Worm (Caenorhabditis elegans) whole organism, L1 larva: ENCODE measurements around the gene tnt-4.
A peak's percentile ranks its signal among the peaks of the same experiment; 100 is the strongest.

Source experiments
- C04F5.9 ChIP-seq: sonication (generic microtip); optimal IDR thresholded peaks from 2 replicates; lab custom pipeline; 2016; ENCODE audit warnings: missing genetic modification characterization, missing compliant biosample characterization
- C16A3.4 ChIP-seq: fragments of 150-350 bp; optimal IDR thresholded peaks from 2 replicates; lab custom pipeline; 2014; ENCODE audit warnings: missing biosample characterization, missing genetic modification characterization
- C34B4.2 ChIP-seq: sonication (generic microtip); optimal IDR thresholded peaks from 2 replicates; lab custom pipeline; 2017; ENCODE audit warnings: mild to moderate bottlenecking, missing genetic modification characterization, missing compliant biosample characterization
- alr-1 ChIP-seq: fragments of 200-800 bp; sonication (Bioruptor generic); optimal IDR thresholded peaks from 2 replicates; lab custom pipeline; 2018; ENCODE audit warnings: borderline replicate concordance, mild to moderate bottlenecking, missing genetic modification characterization, missing compliant biosample characterization
- ama-1 ChIP-seq: fragments of 150-350 bp; optimal IDR thresholded peaks from 2 replicates; lab custom pipeline; 2014
- blmp-1 ChIP-seq: fragments of 150-350 bp; optimal IDR thresholded peaks from 2 replicates; lab custom pipeline; 2014; ENCODE audit warnings: missing biosample characterization, missing genetic modification characterization
- ceh-8 ChIP-seq: fragments of 200-800 bp; sonication (Bioruptor generic); optimal IDR thresholded peaks from 2 replicates; lab custom pipeline; 2018; ENCODE audit warnings: mild to moderate bottlenecking, missing genetic modification characterization, moderate library complexity, missing compliant biosample characterization
- ceh-88 ChIP-seq: fragments of 200-800 bp; sonication (Bioruptor generic); IDR thresholded peaks from 2 replicates; pipeline ENCODE4 v1.3.6; 2022; ENCODE audit warnings: missing genetic modification characterization, missing compliant biosample characterization
- dpl-1 ChIP-seq, 3 experiments: fragments of 150-350 bp in 2 of 3; sonication (generic microtip) in 1 of 3; optimal IDR thresholded peaks; 2 replicates each; lab custom pipeline; 2014 to 2017; ENCODE audit warnings: missing biosample characterization in 3 of 3, missing genetic modification characterization in 3 of 3, missing genetic modification reagents in 3 of 3
- efl-3 ChIP-seq: fragments of 200-800 bp; sonication (Bioruptor generic); optimal IDR thresholded peaks from 2 replicates; lab custom pipeline; 2018; ENCODE audit warnings: mild to moderate bottlenecking, missing genetic modification characterization, missing compliant biosample characterization
- elt-2 ChIP-seq: sonication (generic microtip); optimal IDR thresholded peaks from 2 replicates; lab custom pipeline; 2016; ENCODE audit warnings: missing genetic modification characterization, mild to moderate bottlenecking, inconsistent platforms, missing compliant biosample characterization, missing genetic modification reagents
- elt-3 ChIP-seq, 6 experiments: fragments of 150-350 bp in 1 of 6; sonication (generic microtip); optimal IDR thresholded peaks; 2 replicates each; lab custom pipeline; 2017 to 2018; ENCODE audit warnings: missing biosample characterization in 6 of 6, missing genetic modification characterization in 6 of 6, inconsistent platforms in 1 of 6
- ets-5 ChIP-seq: fragments of 200-800 bp; sonication (Bioruptor generic); IDR thresholded peaks from 2 replicates; pipeline ENCODE4 v1.3.6; 2022; ENCODE audit warnings: missing genetic modification characterization, missing compliant biosample characterization
- fkh-10 ChIP-seq: sonication (generic microtip); optimal IDR thresholded peaks from 2 replicates; lab custom pipeline; 2017; ENCODE audit warnings: missing biosample characterization, missing genetic modification reagents, missing genetic modification characterization
- grh-1 ChIP-seq: fragments of 200-800 bp; sonication (Bioruptor generic); IDR thresholded peaks from 2 replicates; pipeline ENCODE4 v1.3.6; 2022; ENCODE audit warnings: missing genetic modification reagents, missing genetic modification characterization, missing compliant biosample characterization
- hlh-4 ChIP-seq: sonication (generic microtip); optimal IDR thresholded peaks from 2 replicates; lab custom pipeline; 2016; ENCODE audit warnings: mild to moderate bottlenecking, missing genetic modification characterization, missing compliant biosample characterization
- hpl-2 ChIP-seq: fragments of 150-350 bp; optimal IDR thresholded peaks from 2 replicates; lab custom pipeline; 2014; ENCODE audit warnings: missing biosample characterization, missing genetic modification reagents, missing genetic modification characterization
- irx-1 ChIP-seq: sonication (generic microtip); optimal IDR thresholded peaks from 2 replicates; lab custom pipeline; 2016; ENCODE audit warnings: missing genetic modification characterization, missing compliant biosample characterization
- lin-13 ChIP-seq: fragments of 150-350 bp; optimal IDR thresholded peaks from 2 replicates; lab custom pipeline; 2014; ENCODE audit warnings: missing biosample characterization, missing genetic modification reagents, missing genetic modification characterization
- lin-14 ChIP-seq: fragments of 200-800 bp; sonication (Bioruptor generic); optimal IDR thresholded peaks from 2 replicates; lab custom pipeline; 2018; ENCODE audit warnings: mild to moderate bottlenecking, missing genetic modification characterization, moderate library complexity, missing compliant biosample characterization
- lin-15B ChIP-seq: fragments of 150-350 bp; sonication (generic microtip); optimal IDR thresholded peaks from 3 replicates; lab custom pipeline; 2014; ENCODE audit warnings: missing biosample characterization, missing genetic modification characterization
- lsy-2 ChIP-seq, 2 experiments: fragments of 150-350 bp; optimal IDR thresholded peaks; 2 replicates each; lab custom pipeline; 2014; ENCODE audit warnings: missing biosample characterization in 2 of 2, missing genetic modification characterization in 2 of 2
- mdl-1 ChIP-seq, 2 experiments: fragments of 150-350 bp; optimal IDR thresholded peaks; 2 replicates each; lab custom pipeline; 2014 to 2017; ENCODE audit warnings: missing biosample characterization in 2 of 2, missing genetic modification characterization in 2 of 2, inconsistent platforms in 1 of 2
- mef-2 ChIP-seq: fragments of 150-350 bp; optimal IDR thresholded peaks from 2 replicates; lab custom pipeline; 2014; ENCODE audit warnings: missing biosample characterization, missing genetic modification characterization
- mep-1 ChIP-seq: fragments of 150-350 bp; optimal IDR thresholded peaks from 2 replicates; lab custom pipeline; 2014; ENCODE audit warnings: missing biosample characterization, missing genetic modification characterization
- nhr-11 ChIP-seq: fragments of 150-350 bp; optimal IDR thresholded peaks from 2 replicates; lab custom pipeline; 2014; ENCODE audit warnings: missing biosample characterization, missing genetic modification characterization
- nhr-19 ChIP-seq: fragments of 200-800 bp; sonication (Bioruptor generic); conservative IDR thresholded peaks from 2 replicates; pipeline ENCODE4 v1.3.6; 2022; ENCODE audit warnings: missing genetic modification characterization, missing compliant biosample characterization
- nhr-20 ChIP-seq: sonication (generic microtip); optimal IDR thresholded peaks from 2 replicates; lab custom pipeline; 2016; ENCODE audit warnings: mild to moderate bottlenecking, missing genetic modification characterization, missing compliant biosample characterization
- nhr-28 ChIP-seq: fragments of 150-350 bp; optimal IDR thresholded peaks from 2 replicates; lab custom pipeline; 2014; ENCODE audit warnings: missing biosample characterization, missing genetic modification characterization
- nhr-47 ChIP-seq: sonication (generic microtip); optimal IDR thresholded peaks from 2 replicates; lab custom pipeline; 2016; ENCODE audit warnings: mild to moderate bottlenecking, missing genetic modification characterization, moderate library complexity, missing compliant biosample characterization
- nhr-71 ChIP-seq: sonication (generic microtip); optimal IDR thresholded peaks from 2 replicates; lab custom pipeline; 2016; ENCODE audit warnings: mild to moderate bottlenecking, missing genetic modification characterization, moderate library complexity, missing compliant biosample characterization
- nhr-76 ChIP-seq: sonication (generic microtip); optimal IDR thresholded peaks from 2 replicates; lab custom pipeline; 2017; ENCODE audit warnings: missing biosample characterization, missing genetic modification characterization
- nhr-84 ChIP-seq: sonication (generic microtip); optimal IDR thresholded peaks from 2 replicates; lab custom pipeline; 2017; ENCODE audit warnings: missing biosample characterization, missing genetic modification characterization
- nhr-85 ChIP-seq: sonication (generic microtip); peaks from one replicate; lab custom pipeline; 2016; ENCODE audit warnings: missing genetic modification characterization, inconsistent platforms, missing compliant biosample characterization
- pqm-1 ChIP-seq: sonication (generic microtip); optimal IDR thresholded peaks from 3 replicates; lab custom pipeline; 2017; ENCODE audit warnings: missing biosample characterization, missing genetic modification characterization
- rnt-1 ChIP-seq: sonication (generic microtip); optimal IDR thresholded peaks from 2 replicates; lab custom pipeline; 2016; ENCODE audit warnings: mild to moderate bottlenecking, missing genetic modification characterization, moderate library complexity, missing compliant biosample characterization
- snu-23 ChIP-seq: sonication (generic microtip); optimal IDR thresholded peaks from 2 replicates; lab custom pipeline; 2016; ENCODE audit warnings: missing genetic modification characterization, missing compliant biosample characterization
- sup-37 ChIP-seq: fragments of 200-800 bp; sonication (Bioruptor generic); optimal IDR thresholded peaks from 2 replicates; lab custom pipeline; 2018; ENCODE audit warnings: mild to moderate bottlenecking, missing genetic modification characterization, missing compliant biosample characterization
- swsn-7 ChIP-seq: sonication (generic microtip); optimal IDR thresholded peaks from 2 replicates; lab custom pipeline; 2016; ENCODE audit warnings: missing genetic modification characterization, missing compliant biosample characterization
- tbx-2 ChIP-seq: sonication (generic microtip); optimal IDR thresholded peaks from 2 replicates; lab custom pipeline; 2016; ENCODE audit warnings: missing genetic modification characterization, missing compliant biosample characterization
- tlp-1 ChIP-seq: fragments of 150-350 bp; optimal IDR thresholded peaks from 2 replicates; lab custom pipeline; 2014; ENCODE audit warnings: missing biosample characterization, missing genetic modification characterization
- unc-30 ChIP-seq: sonication (generic microtip); optimal IDR thresholded peaks from 2 replicates; lab custom pipeline; 2017; ENCODE audit warnings: missing biosample characterization, missing genetic modification characterization
- unc-62 ChIP-seq: fragments of 150-350 bp; optimal IDR thresholded peaks from 2 replicates; lab custom pipeline; 2014; ENCODE audit warnings: missing biosample characterization, missing genetic modification reagents, missing genetic modification characterization
- unc-98 ChIP-seq: fragments of 200-800 bp; sonication (Bioruptor generic); IDR thresholded peaks from 2 replicates; pipeline ENCODE4 v1.3.6; 2022; ENCODE audit warnings: missing genetic modification characterization, missing compliant biosample characterization
- xbp-1 ChIP-seq: sonication (generic microtip); optimal IDR thresholded peaks from 2 replicates; lab custom pipeline; 2016; ENCODE audit warnings: missing genetic modification characterization, missing compliant biosample characterization
- ztf-11 ChIP-seq, 2 experiments: sonication (generic microtip); optimal IDR thresholded peaks; 2 replicates each; lab custom pipeline; 2016 to 2017; ENCODE audit warnings: missing genetic modification characterization in 2 of 2, missing biosample characterization in 1 of 2, missing compliant biosample characterization in 1 of 2
- ztf-4 ChIP-seq: fragments of 150-350 bp; optimal IDR thresholded peaks from 2 replicates; lab custom pipeline; 2014; ENCODE audit warnings: missing biosample characterization, missing genetic modification characterization

Gene tnt-4

DNA sequence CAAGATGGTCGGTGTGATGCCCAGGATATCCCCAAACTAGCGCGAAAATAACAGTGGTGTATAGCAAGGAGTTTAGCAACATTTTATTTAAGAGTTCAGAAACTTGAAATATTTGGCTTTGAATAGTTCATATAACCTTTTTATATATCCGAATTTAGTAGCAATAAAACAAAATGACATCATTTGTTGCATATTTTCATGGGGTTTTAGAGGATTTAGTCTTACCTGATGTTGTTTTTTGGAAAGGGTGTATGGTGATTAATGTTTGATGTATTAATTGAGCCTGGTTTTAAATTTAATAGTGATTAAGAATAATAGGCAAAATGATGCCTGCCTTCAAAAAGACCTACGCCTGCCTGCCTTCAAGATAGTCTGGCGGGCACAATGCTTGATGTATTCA, 23.7 kb upstream of the tnt-4 start, which contains the start of gene F59A7.2:
Gene F59A7.2 (minus strand): TSS at position 101 of the 400 bp plus-strand sequence.
- TF ChIP-seq tlp-1 (no peak), xbp-1 (tag; lab: Kevin White, UChicago) (no peak), ceh-8 (GFP tag; lab: Kevin White, UChicago) (no peak), mep-1 (tag; lab: Kevin White, UChicago) (no peak), alr-1 (tag; lab: Kevin White, UChicago) (no peak), mef-2 (tag; lab: Kevin White, UChicago) (no peak), nhr-19 (GFP tag; lab: Robert Waterston, UW) (no peak), unc-30 (tag; lab: Kevin White, UChicago) (no peak), ztf-11 (tag; optimal IDR thresholded peaks at IDR 0.05; lab: Kevin White, UChicago) (no peak), blmp-1 (tag; lab: Kevin White, UChicago) (no peak), nhr-84 (tag; lab: Kevin White, UChicago) (no peak), lsy-2 (tag; optimal IDR thresholded peaks at IDR 0.05; lab: Kevin White, UChicago) (no peak), ztf-4 (tag; lab: Kevin White, UChicago) (no peak), elt-3 (tag; optimal IDR thresholded peaks at IDR 0.05; lab: Kevin White, UChicago) (no peak), pqm-1 (tag; lab: Kevin White, UChicago) (no peak), hlh-4 (tag; lab: Kevin White, UChicago) (no peak), mdl-1 (tag; optimal IDR thresholded peaks at IDR 0.05; lab: Kevin White, UChicago) (no peak), swsn-7 (no peak), nhr-71 (tag; lab: Kevin White, UChicago) (no peak)
- TF ChIP-seq, all 84 proteins: peak for 0

DNA sequence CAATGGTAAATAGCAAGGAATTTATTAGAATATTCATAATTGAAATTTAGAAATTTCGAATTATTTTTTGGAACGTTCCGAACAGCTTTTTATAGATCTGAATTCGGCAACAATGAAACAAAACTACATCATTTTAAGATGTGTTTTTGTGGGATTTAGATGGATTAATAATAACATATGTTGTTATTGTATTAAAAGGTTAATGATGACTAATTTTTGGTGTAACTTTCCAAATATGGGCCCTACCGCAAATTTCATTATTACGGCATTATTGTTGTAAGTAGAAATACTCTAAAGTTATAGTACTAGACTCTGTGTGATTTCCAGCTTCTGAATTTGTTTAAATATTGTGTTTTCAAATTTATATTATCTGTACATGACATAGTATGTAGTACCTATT, 21.1 kb upstream of the tnt-4 start, which contains the start of gene F59A7.11:
Gene F59A7.11 (minus strand): TSS at position 101 of the 400 bp plus-strand sequence.
- TF ChIP-seq sup-37 (GFP tag; lab: Kevin White, UChicago) (no peak), elt-3 (tag; optimal IDR thresholded peaks at IDR 0.05; lab: Kevin White, UChicago) (no peak), elt-2 (tag; lab: Kevin White, UChicago) (no peak)

DNA sequence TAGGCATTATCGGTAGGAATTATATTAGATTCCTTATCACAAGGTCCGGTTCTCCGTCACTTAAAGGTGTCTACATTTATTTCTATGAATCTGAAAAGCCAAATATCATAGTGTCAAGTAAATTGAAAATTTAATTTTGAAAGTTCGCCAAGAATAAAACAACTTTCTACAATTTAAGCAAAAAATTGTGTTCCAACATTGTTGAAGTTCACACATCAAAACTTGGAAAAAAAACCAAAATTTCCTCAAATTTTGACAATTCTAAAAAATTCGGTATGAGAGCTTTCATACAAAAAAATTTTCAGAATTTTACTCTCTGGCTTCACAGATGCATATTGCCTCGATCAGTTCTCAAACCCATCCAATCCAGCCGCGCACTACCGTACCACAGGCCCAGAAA, 19.1 kb upstream of the tnt-4 start, which contains the start of gene F59A7.7:
Gene F59A7.7 (plus strand): TSS at position 301 of the 400 bp plus-strand sequence.
- TF ChIP-seq ceh-8 (GFP tag; lab: Kevin White, UChicago): no peak
- TF ChIP-seq C16A3.4 (tag; lab: Kevin White, UChicago): no peak
- no peak for TF ChIP-seq snu-23
- no peak for TF ChIP-seq hpl-2 (GFP tag; lab: Kevin White, UChicago)
- TF ChIP-seq unc-98 (GFP tag; lab: Robert Waterston, UW): no peak
- no peak for TF ChIP-seq fkh-10
- no peak for TF ChIP-seq lin-13 (GFP tag; lab: Kevin White, UChicago)
- no peak for TF ChIP-seq tbx-2
- TF ChIP-seq C04F5.9 (tag; lab: Kevin White, UChicago): no peak
- TF ChIP-seq C34B4.2 (tag; lab: Kevin White, UChicago): no peak
- TF ChIP-seq efl-3: no peak
- no peak for TF ChIP-seq nhr-76
- no peak for TF ChIP-seq grh-1
- no peak for TF ChIP-seq blmp-1 (tag; lab: Kevin White, UChicago)
- TF ChIP-seq nhr-11: no peak
- TF ChIP-seq elt-3 (tag; optimal IDR thresholded peaks at IDR 0.05; lab: Kevin White, UChicago): no peak
- no peak for TF ChIP-seq lin-14 (GFP tag; lab: Kevin White, UChicago)
- TF ChIP-seq rnt-1: no peak
- no peak for TF ChIP-seq nhr-28 (tag; lab: Kevin White, UChicago)
- TF ChIP-seq dpl-1 (GFP tag; optimal IDR thresholded peaks at IDR 0.05; lab: Kevin White, UChicago): no peak

DNA sequence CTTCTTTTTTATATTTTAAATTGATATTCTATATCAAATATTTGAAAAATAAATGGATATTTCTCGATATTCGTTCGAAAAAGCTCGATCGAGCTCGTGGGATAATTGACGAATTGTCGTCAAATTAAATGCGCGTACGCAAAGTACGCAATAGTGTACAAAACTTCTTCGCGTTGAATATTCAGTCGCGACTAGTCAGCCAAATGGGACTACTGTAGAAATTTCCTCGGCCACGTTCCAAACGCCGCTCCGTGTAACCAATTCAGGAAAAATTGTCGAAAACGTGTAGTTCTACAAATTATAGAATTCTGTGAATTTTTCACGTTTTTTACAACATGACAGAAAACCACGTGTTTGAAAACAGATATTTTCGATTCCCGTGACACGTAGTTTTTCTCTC, 15.7 kb upstream of the tnt-4 start:
- TF ChIP-seq sup-37 (GFP tag; lab: Kevin White, UChicago) (no peak), nhr-11 (no peak), dpl-1 (GFP tag; optimal IDR thresholded peaks at IDR 0.05; lab: Kevin White, UChicago) (peak; percentile 15 to 63 (median 51)), irx-1 (no peak), unc-30 (tag; lab: Kevin White, UChicago) (no peak), ceh-88 (GFP tag; lab: Robert Waterston, UW) (peak; percentile 59; the same call in 1 of the 2 replicates), swsn-7 (peak; percentile 20), lin-15B (tag; lab: Kevin White, UChicago) (peak; percentile 53), fkh-10 (no peak), nhr-20 (tag; lab: Kevin White, UChicago) (peak; percentile 56), elt-2 (tag; lab: Kevin White, UChicago) (no peak), ama-1 (no peak), nhr-85 (tag; lab: Kevin White, UChicago) (peak; percentile 94), efl-3 (no peak), elt-3 (tag; optimal IDR thresholded peaks at IDR 0.05; lab: Kevin White, UChicago) (peak in 1 of 6 experiments; percentile 16), ets-5 (GFP tag; lab: Robert Waterston, UW) (no peak), unc-62 (GFP tag; lab: Kevin White, UChicago) (no peak), mdl-1 (tag; optimal IDR thresholded peaks at IDR 0.05; lab: Kevin White, UChicago) (peak in 1 of 2 experiments; percentile 14), hlh-4 (tag; lab: Kevin White, UChicago) (no peak), nhr-19 (GFP tag; lab: Robert Waterston, UW) (peak; percentile 83), nhr-47 (tag; lab: Kevin White, UChicago) (peak; percentile 69)
